Worm (Caenorhabditis elegans): ENCODE measurements around the gene gpa-17.

gpa-17 gene

DNA sequence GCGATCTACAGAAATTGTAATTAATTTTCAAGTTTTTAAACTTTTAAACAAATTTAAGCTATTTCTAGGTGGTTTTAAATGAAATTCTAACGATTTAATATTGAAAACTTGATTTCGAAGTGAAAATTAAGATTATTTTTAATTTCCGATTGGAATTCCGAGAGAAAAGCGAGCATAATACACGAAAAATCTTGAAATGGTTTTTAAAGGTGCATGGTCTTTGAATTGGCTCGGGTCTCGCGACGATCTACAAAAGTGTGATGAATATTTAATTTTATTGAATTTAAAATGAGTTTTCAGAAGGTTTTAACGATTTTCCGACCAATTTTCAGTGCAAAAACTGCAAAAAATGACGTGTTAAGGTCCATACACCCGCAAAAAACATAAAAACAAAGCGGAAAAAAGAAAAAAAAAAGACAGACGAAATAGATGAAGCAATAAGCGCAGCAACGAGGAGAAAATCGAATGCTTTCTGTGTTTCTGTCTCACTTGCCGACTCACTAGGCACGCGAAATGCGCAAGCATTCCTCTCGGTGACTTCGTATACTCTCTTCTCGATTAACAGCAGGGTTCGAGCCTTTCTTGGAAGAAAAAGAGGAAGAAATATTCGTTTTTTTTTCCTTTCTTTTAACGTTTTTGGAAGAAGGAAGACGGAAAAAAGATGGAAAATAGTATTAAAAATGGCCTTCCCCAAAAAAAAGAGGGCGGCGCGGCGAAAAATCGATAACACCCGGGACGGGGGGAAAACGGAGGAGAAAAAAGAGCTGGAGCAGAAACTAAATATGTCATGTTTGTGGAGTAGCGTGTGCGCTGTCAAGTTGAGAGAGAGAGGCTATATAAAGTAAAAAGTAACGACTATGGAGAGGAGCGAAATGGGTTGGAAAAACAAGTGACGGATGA lies 9.7 kb upstream of the gpa-17 start (continued):
- TF ChIP-seq lin-29 (GFP tag; IDR thresholded peaks at IDR 0.05) (no peak), zip-2 (tag; optimal IDR thresholded peaks at IDR 0.05) (no peak), dpl-1 (GFP tag; optimal IDR thresholded peaks at IDR 0.05) (peak; percentile 56), ZK337.2 (GFP tag; IDR thresholded peaks at IDR 0.05) (no peak), mep-1 (tag; optimal IDR thresholded peaks at IDR 0.05) (peak; percentile 84), Y105C5A.15 (GFP tag; IDR thresholded peaks at IDR 0.05) (no peak), nhr-25 (tag; optimal IDR thresholded peaks at IDR 0.05; ENCODE audit: borderline replicate concordance, insufficient read depth) (no peak), nhr-10 (tag; optimal IDR thresholded peaks at IDR 0.05) (no peak), pha-4 (GFP tag; IDR thresholded peaks at IDR 0.05) (no peak), pha-4 (tag; optimal IDR thresholded peaks at IDR 0.05) (no peak), ceh-32 (tag; optimal IDR thresholded peaks at IDR 0.05; ENCODE audit: poor library complexity) (no peak), arid-1 (GFP tag; conservative IDR thresholded peaks at IDR 0.05) (no peak)

DNA sequence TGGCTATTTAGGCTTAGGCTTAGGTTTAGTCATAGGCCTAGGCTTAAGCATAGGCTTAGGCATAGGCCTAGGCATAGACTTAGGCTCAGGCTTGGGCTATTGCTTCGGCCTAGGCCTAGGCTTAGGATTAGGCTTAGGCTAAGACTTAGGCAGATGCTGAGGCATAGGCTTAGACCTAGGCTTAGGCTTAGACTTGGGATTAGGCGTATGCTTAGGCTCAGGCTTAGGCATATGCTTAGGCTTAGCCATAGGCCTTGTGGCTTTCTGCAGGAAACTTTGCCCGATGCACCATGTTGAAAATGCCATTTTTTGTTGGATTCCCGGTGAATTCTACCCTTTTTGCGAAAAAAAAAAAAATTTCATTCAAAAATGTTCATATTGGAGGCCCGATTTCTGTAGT lies 8.4 kb upstream of the gpa-17 start:
- TF ChIP-seq pqm-1 (tag; optimal IDR thresholded peaks at IDR 0.05) (no peak), aha-1 (tag) (peak; percentile 52)

DNA sequence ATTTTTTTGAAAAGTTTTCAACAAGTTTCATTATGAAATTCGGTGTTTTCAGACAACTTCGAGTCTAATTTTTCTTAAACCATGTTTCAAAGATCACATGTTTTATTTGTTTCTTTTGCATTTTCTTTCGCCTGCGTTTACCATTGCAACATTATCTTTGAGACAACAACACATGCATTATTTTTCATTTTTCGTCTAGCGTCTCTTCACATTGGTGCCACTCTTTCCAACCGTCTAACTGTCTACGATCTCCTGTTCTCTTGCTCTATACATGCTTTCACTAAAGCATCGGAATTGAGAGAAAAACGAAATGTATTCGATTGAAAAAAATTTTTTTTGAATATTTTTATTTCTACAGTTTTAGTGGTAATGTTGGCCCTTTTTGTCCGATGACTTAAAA lies 7.8 kb upstream of the gpa-17 start:
- TF ChIP-seq Y5F2A.4 (GFP tag; optimal IDR thresholded peaks at IDR 0.05) (no peak), mxl-3 (GFP tag; optimal IDR thresholded peaks at IDR 0.05) (peak; percentile 49), dmd-6 (GFP tag; IDR thresholded peaks at IDR 0.05) (peak; percentile 31), dve-1 (tag; optimal IDR thresholded peaks at IDR 0.05; ENCODE audit: insufficient read depth) (peak; percentile 85), hlh-11 (tag; optimal IDR thresholded peaks at IDR 0.05) (peak; percentile 66), lin-39 (tag; optimal IDR thresholded peaks at IDR 0.05) (no peak), skn-1 (tag; optimal IDR thresholded peaks at IDR 0.05) (no peak), nhr-6 (tag; optimal IDR thresholded peaks at IDR 0.05) (peak; percentile 63), mes-2 (tag; optimal IDR thresholded peaks at IDR 0.05; ENCODE audit: poor library complexity, severe bottlenecking) (peak; percentile 45), ceh-32 (tag; optimal IDR thresholded peaks at IDR 0.05; ENCODE audit: poor library complexity) (no peak), pha-4 (GFP tag; IDR thresholded peaks at IDR 0.05) (no peak), pha-4 (tag; optimal IDR thresholded peaks at IDR 0.05) (peak; percentile 30), mdl-1 (tag; optimal IDR thresholded peaks at IDR 0.05) (peak in 1 of 2 experiments; percentile 63), pqm-1 (tag; optimal IDR thresholded peaks at IDR 0.05) (no peak), daf-16 (GFP tag; optimal IDR thresholded peaks at IDR 0.05) (peak in 1 of 2 experiments; percentile 25), daf-16 (tag; optimal IDR thresholded peaks at IDR 0.05) (peak; percentile 93), hlh-30 (tag; optimal IDR thresholded peaks at IDR 0.05; ENCODE audit: insufficient read depth) (peak; percentile 90), hmg-1.1 (GFP tag; IDR thresholded peaks at IDR 0.05) (0 out of 2 replicates have a peak, but pooled peaks have one; percentile 26), Y75B8A.6 (GFP tag; IDR thresholded peaks at IDR 0.05) (no peak), nhr-10 (tag; optimal IDR thresholded peaks at IDR 0.05) (no peak), ceh-20 (GFP tag; IDR thresholded peaks at IDR 0.05) (no peak), Y48G9A.11 (GFP tag; IDR thresholded peaks at IDR 0.05) (no peak), nhr-28 (tag; optimal IDR thresholded peaks at IDR 0.05) (peak; percentile 53), duxl-1 (tag; optimal IDR thresholded peaks at IDR 0.05; ENCODE audit: poor library complexity) (no peak), lsy-2 (tag; optimal IDR thresholded peaks at IDR 0.05) (peak in 1 of 2 experiments; percentile 82), ztf-7 (tag; optimal IDR thresholded peaks at IDR 0.05) (peak; percentile 42), mep-1 (tag; optimal IDR thresholded peaks at IDR 0.05) (peak; percentile 51), rbr-2 (tag; optimal IDR thresholded peaks at IDR 0.05) (peak; percentile 18), T20F7.1 (GFP tag; optimal IDR thresholded peaks at IDR 0.05) (peak; percentile 30)
